Worm (Caenorhabditis elegans): ENCODE data around the gene sdz-28.

sdz-28 gene

ce11 chrII:2090605-2091004 lies 40.3 kb upstream of the sdz-28 start, which contains the start of gene trpl-5:
Gene trpl-5 (minus strand): TSS chrII:2090636.
- peak; percentile 59 for TF ChIP-seq jun-1 (tag; optimal IDR thresholded peaks at IDR 0.05)
- no peak for TF ChIP-seq skn-1 (tag; optimal IDR thresholded peaks at IDR 0.05)
- TF ChIP-seq nhr-12 (tag; optimal IDR thresholded peaks at IDR 0.05): no peak
- TF ChIP-seq fos-1 (tag; optimal IDR thresholded peaks at IDR 0.05): no peak
- no peak for TF ChIP-seq lin-15B (tag; optimal IDR thresholded peaks at IDR 0.05)
- TF ChIP-seq sptf-1 (tag; optimal IDR thresholded peaks at IDR 0.05): no peak
- no peak for TF ChIP-seq Y116A8C.19 (tag; optimal IDR thresholded peaks at IDR 0.05; ENCODE audit: borderline replicate concordance)
- peak; percentile 94 for TF ChIP-seq elt-2 (tag; optimal IDR thresholded peaks at IDR 0.05)
- TF ChIP-seq alr-1 (tag; optimal IDR thresholded peaks at IDR 0.05; ENCODE audit: borderline replicate concordance): no peak
- TF ChIP-seq C16A3.4 (tag; optimal IDR thresholded peaks at IDR 0.05): no peak
- peak in 1 of 2 experiments; percentile 17 for TF ChIP-seq lin-35 (GFP tag; optimal IDR thresholded peaks at IDR 0.05)
- TF ChIP-seq sox-4 (tag; optimal IDR thresholded peaks at IDR 0.05): no peak
- TF ChIP-seq mdl-1 (tag; optimal IDR thresholded peaks at IDR 0.05): no peak
- TF ChIP-seq fkh-4 (tag; optimal IDR thresholded peaks at IDR 0.05; ENCODE audit: borderline replicate concordance): no peak
- TF ChIP-seq hlh-4 (tag; optimal IDR thresholded peaks at IDR 0.05): no peak
- TF ChIP-seq nhr-71 (tag; optimal IDR thresholded peaks at IDR 0.05): no peak
- no peak for TF ChIP-seq nhr-76 (tag; optimal IDR thresholded peaks at IDR 0.05)
- no peak for TF ChIP-seq C04F5.9 (tag; optimal IDR thresholded peaks at IDR 0.05)
- no peak for TF ChIP-seq pag-3 (tag; optimal IDR thresholded peaks at IDR 0.05; ENCODE audit: borderline replicate concordance, insufficient read depth)
- TF ChIP-seq lir-3 (tag; optimal IDR thresholded peaks at IDR 0.05; ENCODE audit: poor library complexity): no peak
- TF ChIP-seq unc-130 (tag; optimal IDR thresholded peaks at IDR 0.05): no peak
- no peak for TF ChIP-seq unc-30 (tag; optimal IDR thresholded peaks at IDR 0.05)
- peak; percentile 81 for TF ChIP-seq pqm-1 (tag; optimal IDR thresholded peaks at IDR 0.05)
- no peak for TF ChIP-seq dsc-1 (tag; optimal IDR thresholded peaks at IDR 0.05)
- no peak for TF ChIP-seq lin-39 (tag; optimal IDR thresholded peaks at IDR 0.05)

DNA sequence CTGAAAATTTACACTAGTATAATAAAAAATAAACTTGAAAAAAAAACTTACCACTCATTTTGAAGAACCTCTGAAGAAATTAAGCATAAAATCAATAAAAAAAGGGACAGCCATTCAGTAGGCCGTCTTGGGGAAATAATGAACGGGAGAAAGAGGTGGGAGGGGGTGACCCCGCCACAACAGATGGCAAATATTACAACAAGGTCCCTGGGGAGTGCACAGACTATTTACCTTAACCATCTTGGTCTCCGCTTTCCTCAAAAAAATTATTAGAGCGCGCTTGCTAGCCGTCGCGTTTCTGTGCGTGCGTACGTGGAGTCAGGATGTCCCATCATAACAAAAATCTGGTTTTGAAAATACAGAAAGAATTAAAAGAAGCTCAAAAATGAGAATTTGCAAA lies 38.9 kb upstream of the sdz-28 start, which contains the start of gene T16A1.10:
T16A1.10 (minus strand) TSS at position 123 of the 400 bp plus-strand sequence.
- TF ChIP-seq efl-1 (optimal IDR thresholded peaks at IDR 0.05) (no peak), efl-1 (GFP tag; optimal IDR thresholded peaks at IDR 0.05 in 1 of 2) (peak in 1 of 2 experiments; percentile 17), tbx-2 (tag; optimal IDR thresholded peaks at IDR 0.05) (no peak), fkh-10 (GFP tag; optimal IDR thresholded peaks at IDR 0.05) (no peak), alr-1 (tag; optimal IDR thresholded peaks at IDR 0.05; ENCODE audit: borderline replicate concordance) (no peak), ceh-63 (GFP tag; optimal IDR thresholded peaks at IDR 0.05) (no peak), nhr-19 (GFP tag; conservative IDR thresholded peaks at IDR 0.05) (no peak), nhr-90 (tag; optimal IDR thresholded peaks at IDR 0.05; ENCODE audit: poor library complexity) (no peak)

DNA sequence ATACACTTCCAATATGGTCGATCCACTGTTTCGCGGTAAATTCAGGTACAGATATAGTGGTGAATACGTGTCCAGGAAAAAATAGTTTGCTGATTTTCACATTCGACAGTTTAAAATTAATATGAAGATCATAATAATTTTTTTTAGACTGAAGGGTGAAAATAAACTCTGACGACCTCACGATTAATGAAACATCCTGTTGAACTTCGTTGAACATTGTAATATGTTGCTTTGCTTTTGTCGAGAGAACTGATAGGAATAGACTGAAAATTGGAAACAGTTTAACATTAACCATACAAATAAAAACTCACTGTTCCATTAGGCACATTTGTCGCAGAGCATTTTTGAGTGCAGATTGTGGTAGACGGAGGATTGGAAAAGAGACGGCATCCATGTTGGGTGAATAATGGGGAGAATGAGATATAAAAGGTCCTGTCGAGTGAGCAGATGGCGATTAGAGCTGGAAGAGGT lies 37.4 kb upstream of the sdz-28 start, which contains the start of gene fbxb-37:
fbxb-37 (minus strand) TSS at position 421 of the 471 bp plus-strand sequence.
- TF ChIP-seq tlp-1 (tag; optimal IDR thresholded peaks at IDR 0.05) (no peak), tbx-2 (tag; optimal IDR thresholded peaks at IDR 0.05) (no peak), snpc-4 (tag; optimal IDR thresholded peaks at IDR 0.05) (no peak), ces-1 (GFP tag; optimal IDR thresholded peaks at IDR 0.05) (no peak), rnt-1 (tag; optimal IDR thresholded peaks at IDR 0.05) (no peak), irx-1 (tag; optimal IDR thresholded peaks at IDR 0.05) (no peak), nhr-71 (tag; optimal IDR thresholded peaks at IDR 0.05) (no peak), mab-9 (GFP tag; IDR thresholded peaks at IDR 0.05) (no peak), nhr-20 (tag; optimal IDR thresholded peaks at IDR 0.05) (no peak), nhr-11 (tag; optimal IDR thresholded peaks at IDR 0.05) (no peak), unc-98 (GFP tag; IDR thresholded peaks at IDR 0.05) (no peak), nhr-47 (tag; optimal IDR thresholded peaks at IDR 0.05) (no peak), ceh-63 (GFP tag; optimal IDR thresholded peaks at IDR 0.05) (no peak), nhr-237 (tag; optimal IDR thresholded peaks at IDR 0.05) (no peak), aha-1 (tag; optimal IDR thresholded peaks at IDR 0.05) (no peak), nhr-19 (GFP tag; conservative IDR thresholded peaks at IDR 0.05) (no peak), ceh-82 (tag; optimal IDR thresholded peaks at IDR 0.05) (no peak), ceh-88 (GFP tag; IDR thresholded peaks at IDR 0.05) (no peak)

Measured in whole organism, L1 larva.